Worm (Caenorhabditis elegans) whole organism, L3 larva: ENCODE measurements around the gene gldi-10.

ENCODE experiments used
- R02D3.7 ChIP-seq: fragments of 150-350 bp; optimal IDR thresholded peaks from 2 replicates; lab custom pipeline; 2014; ENCODE audit warnings: missing biosample characterization, missing genetic modification characterization
- ZK546.5 ChIP-seq: sonication (generic microtip); optimal IDR thresholded peaks from 2 replicates; lab custom pipeline; 2017; ENCODE audit warnings: missing biosample characterization, missing genetic modification characterization
- aly-2 ChIP-seq: fragments of 150-350 bp; optimal IDR thresholded peaks from 2 replicates; lab custom pipeline; 2014; ENCODE audit warnings: missing biosample characterization, missing genetic modification characterization
- ama-1 ChIP-seq: fragments of 150-350 bp; optimal IDR thresholded peaks from 2 replicates; lab custom pipeline; 2018
- ceh-16 ChIP-seq: sonication (generic microtip); optimal IDR thresholded peaks from 2 replicates; lab custom pipeline; 2017; ENCODE audit warnings: missing biosample characterization, missing genetic modification characterization
- ceh-28 ChIP-seq: fragments of 150-350 bp; optimal IDR thresholded peaks from 2 replicates; lab custom pipeline; 2014; ENCODE audit warnings: missing biosample characterization, missing genetic modification reagents, missing genetic modification characterization
- ceh-82 ChIP-seq: fragments of 150-350 bp; optimal IDR thresholded peaks from 2 replicates; lab custom pipeline; 2014; ENCODE audit warnings: missing biosample characterization, missing genetic modification characterization
- ceh-9 ChIP-seq: sonication (generic microtip); optimal IDR thresholded peaks from 2 replicates; lab custom pipeline; 2018; ENCODE audit warnings: missing biosample characterization, missing genetic modification characterization
- daf-12 ChIP-seq: fragments of 150-350 bp; optimal IDR thresholded peaks from 2 replicates; lab custom pipeline; 2014; ENCODE audit warnings: missing biosample characterization, missing genetic modification reagents, missing genetic modification characterization
- egl-27 ChIP-seq: sonication (generic microtip); optimal IDR thresholded peaks from 4 replicates; lab custom pipeline; 2017; ENCODE audit warnings: missing biosample characterization, missing genetic modification reagents, missing genetic modification characterization
- egl-5 ChIP-seq: fragments of 150-350 bp; optimal IDR thresholded peaks from 2 replicates; lab custom pipeline; 2017; ENCODE audit warnings: missing biosample characterization, missing genetic modification reagents, missing genetic modification characterization, inconsistent platforms
- elt-1 ChIP-seq: fragments of 150-350 bp; optimal IDR thresholded peaks from 2 replicates; lab custom pipeline; 2014; ENCODE audit warnings: missing biosample characterization, missing genetic modification characterization
- elt-2 ChIP-seq: sonication (generic microtip); optimal IDR thresholded peaks from 2 replicates; lab custom pipeline; 2016; ENCODE audit warnings: missing genetic modification reagents, mild to moderate bottlenecking, missing genetic modification characterization, missing compliant biosample characterization
- elt-3 ChIP-seq, 3 experiments: fragments of 150-350 bp in 1 of 3; sonication (generic microtip) in 2 of 3; optimal IDR thresholded peaks; 2 replicates in 2 of 3; 4 replicates in 1 of 3; lab custom pipeline; 2014 to 2017; ENCODE audit warnings: missing biosample characterization in 3 of 3, missing genetic modification characterization in 3 of 3
- eor-1 ChIP-seq, 2 experiments: fragments of 150-350 bp; optimal IDR thresholded peaks; 2 replicates each; lab custom pipeline; 2014 to 2018; ENCODE audit warnings: missing biosample characterization in 2 of 2, missing genetic modification characterization in 2 of 2
- fkh-10 ChIP-seq: sonication (generic microtip); optimal IDR thresholded peaks from 2 replicates; lab custom pipeline; 2017; ENCODE audit warnings: missing biosample characterization, missing genetic modification reagents, missing genetic modification characterization
- fkh-2 ChIP-seq: fragments of 150-350 bp; optimal IDR thresholded peaks from 2 replicates; lab custom pipeline; 2014; ENCODE audit warnings: missing biosample characterization, missing genetic modification reagents, missing genetic modification characterization
- fos-1 ChIP-seq: fragments of 150-350 bp; optimal IDR thresholded peaks from 2 replicates; lab custom pipeline; 2014; ENCODE audit warnings: missing biosample characterization, missing genetic modification characterization
- hmg-11 ChIP-seq: sonication (generic microtip); optimal IDR thresholded peaks from 2 replicates; lab custom pipeline; 2016; ENCODE audit warnings: missing genetic modification characterization, missing compliant biosample characterization
- jun-1 ChIP-seq: fragments of 150-350 bp; optimal IDR thresholded peaks from 2 replicates; lab custom pipeline; 2014; ENCODE audit warnings: missing biosample characterization, missing genetic modification reagents, missing genetic modification characterization
- lin-15B ChIP-seq: fragments of 150-350 bp; optimal IDR thresholded peaks from 2 replicates; lab custom pipeline; 2014; ENCODE audit warnings: missing biosample characterization, missing genetic modification characterization
- lin-39 ChIP-seq: fragments of 150-350 bp; optimal IDR thresholded peaks from 2 replicates; lab custom pipeline; 2018; ENCODE audit warnings: missing biosample characterization, missing genetic modification reagents, missing genetic modification characterization
- lsy-12 ChIP-seq: sonication (generic microtip); optimal IDR thresholded peaks from 2 replicates; lab custom pipeline; 2016; ENCODE audit warnings: mild to moderate bottlenecking, missing genetic modification characterization, missing compliant biosample characterization
- mdl-1 ChIP-seq: fragments of 150-350 bp; optimal IDR thresholded peaks from 2 replicates; lab custom pipeline; 2014; ENCODE audit warnings: missing biosample characterization, missing genetic modification characterization
- mml-1 ChIP-seq: fragments of 150-350 bp; sonication (generic microtip); optimal IDR thresholded peaks from 3 replicates; lab custom pipeline; 2014; ENCODE audit warnings: missing biosample characterization, missing genetic modification characterization
- nfya-1 ChIP-seq: sonication (generic microtip); optimal IDR thresholded peaks from 2 replicates; lab custom pipeline; 2017; ENCODE audit warnings: missing genetic modification characterization, mild to moderate bottlenecking, missing compliant biosample characterization, antibody characterized with exemption, moderate library complexity; ENCODE audit not compliant: insufficient read depth
- nhr-11 ChIP-seq: fragments of 150-350 bp; optimal IDR thresholded peaks from 2 replicates; lab custom pipeline; 2014; ENCODE audit warnings: missing biosample characterization, missing genetic modification characterization
- nhr-12 ChIP-seq: fragments of 150-350 bp; optimal IDR thresholded peaks from 2 replicates; lab custom pipeline; 2014; ENCODE audit warnings: missing biosample characterization, missing genetic modification characterization
- nhr-23 ChIP-seq: fragments of 150-350 bp; optimal IDR thresholded peaks from 2 replicates; lab custom pipeline; 2014; ENCODE audit warnings: missing biosample characterization, missing genetic modification reagents, missing genetic modification characterization
- nhr-237 ChIP-seq: fragments of 150-350 bp; optimal IDR thresholded peaks from 2 replicates; lab custom pipeline; 2014; ENCODE audit warnings: missing biosample characterization, missing genetic modification characterization
- nhr-25 ChIP-seq: sonication (generic microtip); optimal IDR thresholded peaks from 2 replicates; lab custom pipeline; 2017; ENCODE audit warnings: missing biosample characterization, missing genetic modification characterization
- nhr-28 ChIP-seq: fragments of 150-350 bp; optimal IDR thresholded peaks from 2 replicates; lab custom pipeline; 2014; ENCODE audit warnings: missing biosample characterization, missing genetic modification characterization
- nhr-43 ChIP-seq: sonication (generic microtip); optimal IDR thresholded peaks from 2 replicates; lab custom pipeline; 2016; ENCODE audit warnings: mild to moderate bottlenecking, missing genetic modification characterization, missing compliant biosample characterization; ENCODE audit not compliant: poor library complexity, severe bottlenecking
- nhr-67 ChIP-seq: fragments of 150-350 bp; optimal IDR thresholded peaks from 2 replicates; lab custom pipeline; 2014; ENCODE audit warnings: missing biosample characterization, missing genetic modification characterization
- nhr-76 ChIP-seq: fragments of 150-350 bp; sonication (generic microtip); optimal IDR thresholded peaks from 5 replicates; lab custom pipeline; 2014; ENCODE audit warnings: missing biosample characterization, missing genetic modification characterization
- nhr-77 ChIP-seq: fragments of 150-350 bp; optimal IDR thresholded peaks from 2 replicates; lab custom pipeline; 2014; ENCODE audit warnings: missing biosample characterization, missing genetic modification characterization
- pha-4 ChIP-seq: fragments of 150-350 bp; optimal IDR thresholded peaks from 2 replicates; lab custom pipeline; 2014; ENCODE audit warnings: missing biosample characterization, missing genetic modification reagents, missing genetic modification characterization
- pqm-1 ChIP-seq: fragments of 150-350 bp; optimal IDR thresholded peaks from 2 replicates; lab custom pipeline; 2017; ENCODE audit warnings: missing biosample characterization, missing genetic modification characterization, inconsistent platforms
- sea-2 ChIP-seq: fragments of 150-350 bp; sonication (generic microtip); optimal IDR thresholded peaks from 4 replicates; lab custom pipeline; 2014; ENCODE audit warnings: missing biosample characterization, missing genetic modification reagents, missing genetic modification characterization
- skn-1 ChIP-seq: fragments of 150-350 bp; optimal IDR thresholded peaks from 2 replicates; lab custom pipeline; 2014; ENCODE audit warnings: missing biosample characterization, missing genetic modification characterization
- snpc-4 ChIP-seq: fragments of 150-350 bp; optimal IDR thresholded peaks from 2 replicates; lab custom pipeline; 2014; ENCODE audit warnings: missing biosample characterization, missing genetic modification characterization
- tbx-2 ChIP-seq: sonication (generic microtip); optimal IDR thresholded peaks from 2 replicates; lab custom pipeline; 2016; ENCODE audit warnings: mild to moderate bottlenecking, missing genetic modification characterization, missing compliant biosample characterization
- unc-39 ChIP-seq: sonication (generic microtip); optimal IDR thresholded peaks from 4 replicates; lab custom pipeline; 2017; ENCODE audit warnings: missing biosample characterization, missing genetic modification characterization
- unc-62 ChIP-seq: fragments of 150-350 bp; sonication (generic microtip); optimal IDR thresholded peaks from 4 replicates; lab custom pipeline; 2014; ENCODE audit warnings: missing biosample characterization, missing genetic modification reagents, missing genetic modification characterization
- zag-1 ChIP-seq: fragments of 150-350 bp; optimal IDR thresholded peaks from 2 replicates; lab custom pipeline; 2014; ENCODE audit warnings: missing biosample characterization, missing genetic modification characterization
- ztf-11 ChIP-seq: fragments of 150-350 bp; optimal IDR thresholded peaks from 2 replicates; lab custom pipeline; 2014; ENCODE audit warnings: missing biosample characterization, missing genetic modification characterization
- ztf-4 ChIP-seq: fragments of 150-350 bp; optimal IDR thresholded peaks from 2 replicates; lab custom pipeline; 2014; ENCODE audit warnings: missing biosample characterization, missing genetic modification characterization

The gldi-10 gene

DNA sequence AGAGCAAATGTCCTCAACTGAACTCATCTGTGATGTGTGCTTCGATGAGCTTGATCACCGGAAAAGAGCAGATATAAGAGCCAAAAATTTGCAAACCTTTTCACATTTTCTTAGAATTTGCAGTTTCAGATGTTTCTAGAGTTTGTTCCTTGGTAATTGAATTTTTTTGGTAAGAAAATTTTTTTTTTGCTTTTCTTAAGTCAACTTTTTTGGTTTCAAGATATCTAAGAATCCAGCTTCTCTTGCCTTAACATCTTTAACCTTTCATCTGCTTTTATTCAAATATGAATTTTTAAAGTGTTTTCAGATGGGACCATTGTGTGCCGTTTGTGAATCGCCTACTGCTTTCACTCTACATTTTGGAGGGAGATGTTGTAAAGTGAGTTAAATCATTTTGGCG lies 29.3 kb upstream of the gldi-10 start, which contains the start of gene nhr-11:
Gene nhr-11 (plus strand): TSS at position 301 of the 400 bp plus-strand sequence.
- TF ChIP-seq aly-2 (tag; lab: Kevin White, UChicago) (no peak), nhr-12 (tag; lab: Kevin White, UChicago) (no peak), nhr-11 (tag; lab: Kevin White, UChicago) (no peak), nhr-28 (tag; lab: Kevin White, UChicago) (no peak), ceh-82 (no peak), hmg-11 (tag; lab: Kevin White, UChicago) (no peak), ZK546.5 (tag; lab: Kevin White, UChicago) (no peak), nhr-77 (tag; lab: Kevin White, UChicago) (no peak), pqm-1 (tag; lab: Kevin White, UChicago) (no peak), mdl-1 (tag; lab: Kevin White, UChicago) (no peak), lsy-12 (tag; lab: Kevin White, UChicago) (no peak), ceh-9 (tag; lab: Kevin White, UChicago) (no peak)

DNA sequence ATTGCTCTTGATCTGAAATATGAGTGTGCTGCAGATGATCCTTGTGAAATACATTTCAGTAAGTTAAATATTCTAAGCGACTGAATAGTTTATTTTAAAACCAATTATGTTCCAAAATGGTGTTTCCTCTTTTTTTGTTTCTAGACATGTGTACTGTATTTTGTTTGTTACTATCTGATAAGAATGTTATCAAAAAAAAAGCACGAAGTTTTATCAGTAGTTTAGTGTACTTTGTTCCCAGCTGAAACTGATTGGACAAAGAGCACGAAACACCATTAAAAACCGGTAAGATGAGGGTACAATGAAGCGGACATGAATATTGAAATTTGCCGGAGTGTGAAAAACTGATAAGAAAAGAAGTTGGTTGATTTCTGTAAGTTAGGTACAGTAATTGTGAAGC lies 28.9 kb upstream of the gldi-10 start:
- TF ChIP-seq pha-4 (tag; lab: Kevin White, UChicago) (peak; percentile 30), elt-2 (tag; lab: Kevin White, UChicago) (peak; percentile 82), nhr-23 (tag; lab: Kevin White, UChicago) (no peak), pqm-1 (tag; lab: Kevin White, UChicago) (peak; percentile 84)

DNA sequence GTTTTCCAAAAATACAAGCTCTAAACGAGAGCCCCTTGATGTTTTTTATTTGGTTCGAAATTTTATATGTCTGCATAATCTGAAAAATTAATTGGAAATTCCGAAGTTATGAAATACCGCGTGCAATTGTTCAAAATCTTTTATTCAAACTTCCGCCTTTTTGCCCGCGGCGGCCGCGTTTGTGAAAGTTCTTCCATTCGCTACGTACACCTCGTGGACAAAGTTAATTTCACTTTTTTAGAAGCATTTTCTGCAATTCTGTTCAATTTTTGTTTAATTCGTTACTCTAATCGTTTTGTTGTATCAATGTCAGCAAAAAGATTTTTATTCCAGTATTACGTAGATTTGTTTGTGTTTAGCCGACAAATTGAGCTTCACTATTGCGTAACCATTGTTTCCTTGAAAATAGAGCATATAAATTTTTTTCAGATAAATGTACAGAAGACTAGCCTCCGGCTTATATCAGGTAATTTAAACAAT lies 24.8 kb upstream of the gldi-10 start, which contains the start of gene mppb-1:
Gene mppb-1 (plus strand): TSS at position 430 of the 480 bp plus-strand sequence.
- TF ChIP-seq fkh-10 (peak; percentile 71), snpc-4 (tag; lab: Kevin White, UChicago) (peak; percentile 78), sea-2 (GFP tag; lab: Kevin White, UChicago) (no peak), unc-39 (tag; lab: Kevin White, UChicago) (no peak), nhr-76 (tag; lab: Kevin White, UChicago) (no peak), eor-1 (tag; optimal IDR thresholded peaks at IDR 0.05; lab: Kevin White, UChicago) (no peak), egl-5 (tag; lab: Kevin White, UChicago) (no peak), nhr-11 (tag; lab: Kevin White, UChicago) (no peak), ceh-28 (tag; lab: Kevin White, UChicago) (no peak), hmg-11 (tag; lab: Kevin White, UChicago) (peak; percentile 42), egl-27 (no peak), ZK546.5 (tag; lab: Kevin White, UChicago) (no peak), mml-1 (tag; lab: Kevin White, UChicago) (no peak), tbx-2 (tag; lab: Kevin White, UChicago) (no peak), lin-15B (tag; lab: Kevin White, UChicago) (peak; percentile 72), nhr-25 (tag; lab: Kevin White, UChicago) (peak; percentile 80), nhr-77 (tag; lab: Kevin White, UChicago) (no peak), nhr-43 (tag; lab: Kevin White, UChicago) (peak; percentile 96), ceh-9 (tag; lab: Kevin White, UChicago) (no peak), mdl-1 (tag; lab: Kevin White, UChicago) (no peak), elt-2 (tag; lab: Kevin White, UChicago) (peak; percentile 35), ztf-11 (tag; lab: Kevin White, UChicago) (no peak), unc-62 (GFP tag; lab: Kevin White, UChicago) (no peak), nhr-67 (tag; lab: Kevin White, UChicago) (no peak), nhr-23 (tag; lab: Kevin White, UChicago) (peak; percentile 86), pha-4 (tag; lab: Kevin White, UChicago) (peak; percentile 79), fkh-2 (tag; lab: Kevin White, UChicago) (no peak), aly-2 (tag; lab: Kevin White, UChicago) (no peak), elt-1 (tag; lab: Kevin White, UChicago) (no peak), nfya-1 (peak; percentile 80), daf-12 (tag; lab: Kevin White, UChicago) (no peak), ceh-16 (tag; lab: Kevin White, UChicago) (no peak), ama-1 (lab: Kevin White, UChicago) (no peak), zag-1 (tag; lab: Kevin White, UChicago) (no peak), ceh-82 (no peak), nhr-28 (tag; lab: Kevin White, UChicago) (no peak), jun-1 (peak; percentile 29), ztf-4 (no peak), lsy-12 (tag; lab: Kevin White, UChicago) (peak; percentile 64), skn-1 (tag; lab: Kevin White, UChicago) (no peak), nhr-237 (no peak), pqm-1 (tag; lab: Kevin White, UChicago) (peak; percentile 9), fos-1 (tag; lab: Kevin White, UChicago) (no peak), R02D3.7 (peak; percentile 54), lin-39 (peak; percentile 64), elt-3 (tag; optimal IDR thresholded peaks at IDR 0.05; lab: Kevin White, UChicago) (no peak), nhr-12 (tag; lab: Kevin White, UChicago) (no peak)
